Worm (Caenorhabditis elegans): ENCODE results near the gene C30F2.5.
A peak's percentile ranks its signal among the peaks of the same experiment; 100 is the strongest.
"Not testable (repeated sequence)": the region's sequence is repeated elsewhere in the genome, so short reads cannot be mapped to it uniquely, and the experiment has no call there.

C30F2.5 gene

DNA sequence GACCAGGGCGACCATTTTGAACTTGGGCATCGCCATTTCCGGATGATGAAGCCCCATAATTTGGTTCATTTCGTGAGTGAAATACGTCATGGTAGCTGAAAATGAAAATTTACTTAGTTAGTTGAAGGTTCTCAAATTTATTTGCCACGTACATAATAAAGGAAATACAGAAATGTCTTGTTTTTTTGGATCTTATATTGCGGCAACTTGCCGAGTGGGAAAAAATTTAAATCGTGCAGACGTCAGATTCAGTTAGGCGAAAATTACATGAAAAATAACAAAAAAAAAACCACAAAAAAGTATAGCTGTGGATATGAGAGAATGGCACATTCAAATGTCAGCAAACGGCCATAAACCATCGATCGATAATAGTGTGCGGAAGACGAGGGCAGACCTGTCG lies 35.6 kb upstream of the C30F2.5 start, which contains the start of gene T27A8.2:
TSS of gene T27A8.2 (minus strand) at position 101 of the 400 bp plus-strand sequence.
- TF ChIP-seq mep-1 (tag; optimal IDR thresholded peaks at IDR 0.05) = no peak
- no peak for TF ChIP-seq sptf-1 (tag; optimal IDR thresholded peaks at IDR 0.05)
- TF ChIP-seq M03D4.4 (tag; optimal IDR thresholded peaks at IDR 0.05) = no peak
- no peak for TF ChIP-seq nhr-2 (tag; optimal IDR thresholded peaks at IDR 0.05)
- no peak for TF ChIP-seq ceh-83 (GFP tag; optimal IDR thresholded peaks at IDR 0.05)
- no peak for TF ChIP-seq ceh-39 (tag; optimal IDR thresholded peaks at IDR 0.05)

DNA sequence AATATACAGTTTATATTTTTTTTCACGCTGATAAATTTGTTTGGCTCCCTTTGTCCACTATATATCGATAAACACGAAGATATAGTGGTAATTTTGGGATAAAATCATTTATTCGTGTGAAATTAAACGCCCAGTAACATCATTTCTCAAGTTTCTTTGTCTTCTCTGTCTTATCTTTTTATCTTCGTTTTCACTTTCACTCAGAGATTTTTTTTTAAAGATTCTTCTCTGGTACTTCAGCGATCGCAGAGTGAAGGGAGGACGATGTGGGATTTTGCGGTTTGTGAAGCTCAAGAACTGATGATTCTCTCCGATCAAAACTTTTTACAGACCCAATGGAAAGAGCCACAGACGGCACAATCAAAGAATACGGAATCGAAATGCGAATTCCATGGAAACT lies 32.1 kb upstream of the C30F2.5 start, which contains the start of gene T27A8.3:
TSS of gene T27A8.3 (plus strand) at position 301 of the 400 bp plus-strand sequence.
- TF ChIP-seq tbx-8 (GFP tag; optimal IDR thresholded peaks at IDR 0.05); unc-62 (GFP tag; optimal IDR thresholded peaks at IDR 0.05); ztf-11 (tag; optimal IDR thresholded peaks at IDR 0.05): not testable (repeated sequence)

DNA sequence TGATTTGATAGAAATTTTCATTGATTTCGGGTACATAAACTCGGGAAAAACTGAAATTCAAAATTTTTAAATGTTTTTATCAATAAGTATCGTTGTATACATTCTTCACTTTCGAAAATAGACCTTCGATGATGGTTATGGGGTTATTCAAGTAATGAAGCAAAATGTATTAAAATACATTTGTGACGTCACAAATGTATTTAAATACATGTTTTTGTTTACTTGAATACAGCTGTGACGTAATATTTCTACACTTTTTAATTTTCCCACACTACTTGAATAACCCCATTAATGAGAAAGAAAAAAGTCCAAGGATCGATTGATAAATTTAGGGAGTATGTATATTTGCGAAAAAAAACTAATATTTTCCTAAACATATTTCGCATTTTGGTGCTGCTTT lies 26.5 kb upstream of the C30F2.5 start:
- no peak for TF ChIP-seq unc-62 (GFP tag; optimal IDR thresholded peaks at IDR 0.05)
- TF ChIP-seq nhr-237 (tag; optimal IDR thresholded peaks at IDR 0.05) = no peak
- TF ChIP-seq zip-8 (tag; optimal IDR thresholded peaks at IDR 0.05) = peak; percentile 95
- TF ChIP-seq bed-3 (GFP tag; optimal IDR thresholded peaks at IDR 0.05) = no peak
- no peak for TF ChIP-seq mls-2 (tag; optimal IDR thresholded peaks at IDR 0.05)

DNA sequence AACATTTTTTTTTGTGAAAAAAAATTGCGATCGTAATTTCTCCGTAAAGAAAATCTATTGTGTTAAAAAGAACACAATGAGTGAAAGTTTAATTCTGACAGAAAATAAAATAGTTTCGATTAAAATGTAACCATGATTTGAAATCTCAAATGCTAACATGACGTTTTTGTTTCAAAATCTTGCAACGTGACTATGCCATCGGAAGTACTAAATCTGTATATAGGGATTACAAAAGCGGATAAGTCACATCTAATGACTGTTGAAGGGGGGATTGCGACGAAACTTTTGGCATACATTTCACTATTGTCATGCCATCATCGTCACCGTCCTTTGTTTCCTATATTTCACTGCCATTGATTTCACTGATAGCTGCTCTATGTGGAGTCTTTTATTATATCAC lies 21.9 kb upstream of the C30F2.5 start, which contains the start of gene col-187:
TSS of gene col-187 (plus strand) at position 301 of the 400 bp plus-strand sequence.
- TF ChIP-seq unc-62 (GFP tag; optimal IDR thresholded peaks at IDR 0.05) (no peak), pha-4 (tag; optimal IDR thresholded peaks at IDR 0.05) (no peak), unc-39 (tag; optimal IDR thresholded peaks at IDR 0.05) (no peak), sptf-1 (tag; optimal IDR thresholded peaks at IDR 0.05) (no peak), sem-2 (GFP tag; optimal IDR thresholded peaks at IDR 0.05) (no peak), blmp-1 (tag; optimal IDR thresholded peaks at IDR 0.05) (no peak), snpc-4 (tag; optimal IDR thresholded peaks at IDR 0.05) (no peak), ceh-83 (GFP tag; optimal IDR thresholded peaks at IDR 0.05) (no peak), lsy-2 (tag; optimal IDR thresholded peaks at IDR 0.05) (no peak), zip-8 (tag; optimal IDR thresholded peaks at IDR 0.05) (no peak), lin-32 (GFP tag; optimal IDR thresholded peaks at IDR 0.05) (no peak), lin-13 (tag; optimal IDR thresholded peaks at IDR 0.05) (no peak), ces-1 (GFP tag; optimal IDR thresholded peaks at IDR 0.05) (no peak), cnd-1 (tag; optimal IDR thresholded peaks at IDR 0.05) (no peak), flh-1 (GFP tag; optimal IDR thresholded peaks at IDR 0.05) (no peak), elt-3 (tag; optimal IDR thresholded peaks at IDR 0.05) (no peak), elt-1 (tag; optimal IDR thresholded peaks at IDR 0.05; ENCODE audit: borderline replicate concordance, insufficient read depth) (no peak), nhr-2 (tag; optimal IDR thresholded peaks at IDR 0.05) (no peak)

DNA sequence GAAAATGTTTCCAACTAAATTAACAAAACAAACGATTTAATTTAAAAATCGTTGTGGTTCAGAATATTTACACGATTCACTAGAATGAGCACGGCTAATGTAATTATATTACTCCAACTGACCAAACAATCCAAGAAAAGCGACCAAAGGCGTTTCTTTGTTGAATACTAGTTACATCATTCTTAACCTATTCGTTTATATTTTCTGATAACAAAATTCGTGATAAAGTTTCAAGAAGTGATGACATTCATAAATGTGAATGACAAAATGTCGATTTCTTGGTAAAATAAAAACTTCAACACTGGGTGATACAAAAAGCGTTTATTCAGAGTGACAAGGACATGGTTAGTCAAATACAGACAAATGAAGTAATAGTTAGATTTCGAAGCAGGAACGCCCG lies 18.0 kb upstream of the C30F2.5 start, which contains the start of gene C30F2.4:
TSS of gene C30F2.4 (minus strand) at position 101 of the 400 bp plus-strand sequence.
- TF ChIP-seq ham-2 (GFP tag; optimal IDR thresholded peaks at IDR 0.05) = no peak
- TF ChIP-seq nhr-76 (tag; optimal IDR thresholded peaks at IDR 0.05) = no peak
- TF ChIP-seq bed-3 (GFP tag; optimal IDR thresholded peaks at IDR 0.05) = no peak
- TF ChIP-seq unc-62 (GFP tag; optimal IDR thresholded peaks at IDR 0.05) = no peak
- TF ChIP-seq mls-2 (tag; optimal IDR thresholded peaks at IDR 0.05) = no peak
- TF ChIP-seq mab-5 (tag; optimal IDR thresholded peaks at IDR 0.05) = no peak
- TF ChIP-seq elt-3 (tag; optimal IDR thresholded peaks at IDR 0.05) = no peak
- TF ChIP-seq ceh-43 (GFP tag; optimal IDR thresholded peaks at IDR 0.05) = no peak
- TF ChIP-seq blmp-1 (tag; optimal IDR thresholded peaks at IDR 0.05) = no peak
- no peak for TF ChIP-seq mep-1 (tag; optimal IDR thresholded peaks at IDR 0.05)

DNA sequence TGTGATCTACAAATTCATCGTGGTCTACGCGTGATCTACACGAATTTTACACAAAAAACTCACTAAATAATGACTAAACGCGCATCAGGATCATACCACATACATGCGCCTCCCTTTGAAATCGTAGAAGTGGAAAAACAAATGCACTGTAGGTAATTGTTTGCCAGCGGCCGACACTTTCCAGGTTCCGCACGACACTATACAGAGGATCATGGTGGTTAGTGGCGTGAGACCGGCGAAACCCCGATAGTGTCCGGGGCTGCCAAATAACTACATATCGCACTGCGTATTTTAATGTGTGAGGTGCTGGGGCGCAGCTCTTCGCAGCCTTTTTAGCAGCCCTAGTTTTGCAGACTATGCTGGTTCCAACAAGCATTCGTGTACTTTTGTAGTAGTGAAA lies 15.8 kb upstream of the C30F2.5 start:
- TF ChIP-seq ceh-43 (GFP tag; optimal IDR thresholded peaks at IDR 0.05) (no peak), lin-13 (tag; optimal IDR thresholded peaks at IDR 0.05) (no peak), pha-4 (tag; optimal IDR thresholded peaks at IDR 0.05) (no peak), nhr-76 (tag; optimal IDR thresholded peaks at IDR 0.05) (no peak), elt-1 (tag; optimal IDR thresholded peaks at IDR 0.05; ENCODE audit: borderline replicate concordance, insufficient read depth) (no peak), lin-32 (GFP tag; optimal IDR thresholded peaks at IDR 0.05) (no peak), unc-39 (tag; optimal IDR thresholded peaks at IDR 0.05) (no peak), zip-8 (tag; optimal IDR thresholded peaks at IDR 0.05) (no peak), nhr-12 (tag; optimal IDR thresholded peaks at IDR 0.05) (no peak), tbx-8 (GFP tag; optimal IDR thresholded peaks at IDR 0.05) (no peak), nhr-237 (tag; optimal IDR thresholded peaks at IDR 0.05) (no peak), sptf-1 (tag; optimal IDR thresholded peaks at IDR 0.05) (no peak), blmp-1 (tag; optimal IDR thresholded peaks at IDR 0.05) (no peak), flh-1 (GFP tag; optimal IDR thresholded peaks at IDR 0.05) (no peak), hlh-1 (tag; optimal IDR thresholded peaks at IDR 0.05) (no peak), ces-1 (GFP tag; optimal IDR thresholded peaks at IDR 0.05) (no peak), unc-120 (tag; optimal IDR thresholded peaks at IDR 0.05; ENCODE audit: poor library complexity, severe bottlenecking) (no peak)
